Fruit fly (Drosophila melanogaster): Measurements from ENCODE around the gene CG2258.

dm6 chrX:8120939-8121338 is 19.0 kb upstream of the CG2258 start, which contains the start of gene CG2260:
- no peak for TF ChIP-seq CG16779 (tag; optimal IDR thresholded peaks at IDR 0.05)
- TF ChIP-seq Eip75B (GFP tag; optimal IDR thresholded peaks at IDR 0.05) = no peak
- TF ChIP-seq net (GFP tag; optimal IDR thresholded peaks at IDR 0.05) = no peak
- TF ChIP-seq Ets21C (GFP tag; optimal IDR thresholded peaks at IDR 0.05) = no peak
- no peak for TF ChIP-seq Met (GFP tag; optimal IDR thresholded peaks at IDR 0.05)
- no peak for TF ChIP-seq Lpt (GFP tag; optimal IDR thresholded peaks at IDR 0.05)
